Worm (Caenorhabditis elegans) whole organism, L1 larva: ENCODE results near the gene K09F6.6.

Experiments used
- ama-1 ChIP-seq: fragments of 150-350 bp; optimal IDR thresholded peaks from 2 replicates; lab custom pipeline; 2014
- hlh-17 ChIP-seq: fragments of 200-800 bp; sonication (Bioruptor generic); optimal IDR thresholded peaks from 2 replicates; lab custom pipeline; 2018; ENCODE audit warnings: missing genetic modification characterization, mild to moderate bottlenecking, missing compliant biosample characterization, moderate library complexity, borderline replicate concordance
- lin-13 ChIP-seq: fragments of 150-350 bp; optimal IDR thresholded peaks from 2 replicates; lab custom pipeline; 2014; ENCODE audit warnings: missing biosample characterization, missing genetic modification reagents, missing genetic modification characterization
- lin-39 ChIP-seq: fragments of 150-350 bp; optimal IDR thresholded peaks from 2 replicates; lab custom pipeline; 2014; ENCODE audit warnings: missing biosample characterization, missing genetic modification reagents, missing genetic modification characterization
- nhr-77 ChIP-seq: fragments of 150-350 bp; optimal IDR thresholded peaks from 2 replicates; lab custom pipeline; 2014; ENCODE audit warnings: missing biosample characterization, missing genetic modification characterization
- nhr-90 ChIP-seq: sonication (generic microtip); optimal IDR thresholded peaks from 2 replicates; lab custom pipeline; 2016; ENCODE audit warnings: mild to moderate bottlenecking, missing genetic modification characterization, missing compliant biosample characterization; ENCODE audit not compliant: poor library complexity
- pqm-1 ChIP-seq: sonication (generic microtip); optimal IDR thresholded peaks from 3 replicates; lab custom pipeline; 2017; ENCODE audit warnings: missing biosample characterization, missing genetic modification characterization
- sptf-1 ChIP-seq: fragments of 150-350 bp; optimal IDR thresholded peaks from 2 replicates; lab custom pipeline; 2014; ENCODE audit warnings: missing biosample characterization, missing genetic modification characterization
- unc-62 ChIP-seq: fragments of 150-350 bp; optimal IDR thresholded peaks from 2 replicates; lab custom pipeline; 2014; ENCODE audit warnings: missing biosample characterization, missing genetic modification reagents, missing genetic modification characterization
- unc-86 ChIP-seq: sonication (generic microtip); optimal IDR thresholded peaks from 2 replicates; lab custom pipeline; 2016; ENCODE audit warnings: missing genetic modification characterization, missing compliant biosample characterization

DNA sequence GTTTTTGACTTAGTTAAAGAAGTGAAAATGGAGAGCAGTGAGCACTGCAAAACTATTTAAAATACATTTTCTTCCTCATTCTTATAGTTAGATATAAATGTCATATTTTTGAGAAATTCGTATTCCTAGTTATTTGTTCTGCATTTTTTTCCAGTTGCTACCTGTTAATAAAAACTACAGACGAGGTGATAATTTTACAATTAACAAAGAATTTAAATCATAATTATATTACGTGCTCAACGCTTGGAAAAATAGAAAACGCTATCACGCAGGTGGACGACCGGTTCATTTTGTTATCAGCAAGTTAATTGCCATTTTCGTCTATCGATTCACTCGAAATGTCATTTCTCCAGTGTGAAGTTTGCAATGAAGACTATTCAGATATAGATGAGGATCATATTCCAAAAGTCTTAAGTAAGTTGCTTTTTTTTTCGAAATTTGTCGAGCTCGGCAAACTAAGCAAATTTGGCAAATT is 38.8 kb upstream of the K09F6.6 start, which contains the start of the genes ZK1240.5 and ZK1240.9:
- TF ChIP-seq sptf-1 (no peak), lin-13 (no peak), lin-39 (no peak), ama-1 (lab: Kevin White, UChicago) (no peak), unc-62 (GFP tag; lab: Kevin White, UChicago) (no peak), unc-86 (tag; lab: Kevin White, UChicago) (no peak), nhr-77 (tag; lab: Kevin White, UChicago) (no peak), hlh-17 (no peak), pqm-1 (tag; lab: Kevin White, UChicago) (no peak), nhr-90 (tag; lab: Kevin White, UChicago) (no peak)
